Worm (Caenorhabditis elegans): Measurements from ENCODE around the gene F47C12.7.

The F47C12.7 gene

ce11 chrIV:4025923-4026322 lies 30.6 kb upstream of the F47C12.7 start (continued):
- TF ChIP-seq dpl-1 (GFP tag; optimal IDR thresholded peaks at IDR 0.05), result peak; percentile 0
- peak in 1 of 2 experiments; percentile 78 for TF ChIP-seq daf-16 (GFP tag; optimal IDR thresholded peaks at IDR 0.05)
- TF ChIP-seq daf-16 (tag; optimal IDR thresholded peaks at IDR 0.05), result no peak
- TF ChIP-seq dve-1 (tag; optimal IDR thresholded peaks at IDR 0.05; ENCODE audit: insufficient read depth), result peak; percentile 87
- TF ChIP-seq mxl-2 (GFP tag; conservative IDR thresholded peaks at IDR 0.05), result no peak
- no peak for TF ChIP-seq Y5F2A.4 (GFP tag; optimal IDR thresholded peaks at IDR 0.05)
- peak; percentile 36; the same call in 1 of the 2 replicates for TF ChIP-seq egl-43 (GFP tag; IDR thresholded peaks at IDR 0.05)
- 0 out of 2 replicates have a peak, but pooled peaks have one; percentile 33 for TF ChIP-seq arid-1 (GFP tag; conservative IDR thresholded peaks at IDR 0.05)
- TF ChIP-seq hif-1 (tag; optimal IDR thresholded peaks at IDR 0.05), result peak; percentile 95 to 100
- TF ChIP-seq lin-38 (GFP tag; IDR thresholded peaks at IDR 0.05), result peak; percentile 22; the same call in 1 of the 2 replicates

- TF ChIP-seq F44E2.7 (GFP tag; IDR thresholded peaks at IDR 0.05) (no peak), hif-1 (tag; optimal IDR thresholded peaks at IDR 0.05) (peak in 1 of 2 experiments; percentile 88), T26A8.4 (GFP tag; IDR thresholded peaks at IDR 0.05) (peak; percentile 66), rbr-2 (tag; optimal IDR thresholded peaks at IDR 0.05) (peak; percentile 54), lin-38 (GFP tag; IDR thresholded peaks at IDR 0.05) (no peak), hlh-11 (tag; optimal IDR thresholded peaks at IDR 0.05) (peak; percentile 93), nhr-11 (tag; optimal IDR thresholded peaks at IDR 0.05) (peak; percentile 64), hmg-1.1 (GFP tag; IDR thresholded peaks at IDR 0.05) (peak; percentile 70), daf-16 (GFP tag; optimal IDR thresholded peaks at IDR 0.05) (peak in 1 of 2 experiments; percentile 97), daf-16 (tag; optimal IDR thresholded peaks at IDR 0.05) (peak; percentile 80), duxl-1 (tag; optimal IDR thresholded peaks at IDR 0.05; ENCODE audit: poor library complexity) (peak; percentile 23), dve-1 (tag; optimal IDR thresholded peaks at IDR 0.05; ENCODE audit: insufficient read depth) (peak; percentile 90), ceh-62 (tag; optimal IDR thresholded peaks at IDR 0.05) (no peak), nhr-28 (tag; optimal IDR thresholded peaks at IDR 0.05) (peak; percentile 93), jun-1 (tag; optimal IDR thresholded peaks at IDR 0.05) (peak; percentile 72), nhr-48 (tag; optimal IDR thresholded peaks at IDR 0.05) (peak; percentile 68), dmd-6 (GFP tag; IDR thresholded peaks at IDR 0.05) (peak; percentile 96), dpl-1 (GFP tag; optimal IDR thresholded peaks at IDR 0.05) (peak; percentile 38), tra-1 (GFP tag; IDR thresholded peaks at IDR 0.05) (peak; percentile 86), lin-1 (GFP tag; IDR thresholded peaks at IDR 0.05) (no peak), unc-62 (GFP tag; optimal IDR thresholded peaks at IDR 0.05 in 1 of 2) (peak in 1 of 2 experiments; percentile 55), unc-62 (tag; optimal IDR thresholded peaks at IDR 0.05) (no peak), nhr-102 (tag; optimal IDR thresholded peaks at IDR 0.05) (peak; percentile 61), pqm-1 (tag; optimal IDR thresholded peaks at IDR 0.05) (peak; percentile 20), zip-11 (GFP tag; IDR thresholded peaks at IDR 0.05) (no peak), madf-5 (GFP tag; IDR thresholded peaks at IDR 0.05) (no peak), egl-27 (tag; optimal IDR thresholded peaks at IDR 0.05) (no peak), lsy-2 (tag; optimal IDR thresholded peaks at IDR 0.05) (peak in 1 of 2 experiments; percentile 63), saeg-2 (GFP tag; IDR thresholded peaks at IDR 0.05) (peak; percentile 14; the same call in 1 of the 2 replicates), nhr-10 (tag; optimal IDR thresholded peaks at IDR 0.05) (peak; percentile 23), lin-29 (GFP tag; IDR thresholded peaks at IDR 0.05) (peak; percentile 68), F10B5.3 (tag; optimal IDR thresholded peaks at IDR 0.05) (no peak), ceh-28 (tag; optimal IDR thresholded peaks at IDR 0.05) (no peak), ctbp-1 (GFP tag; IDR thresholded peaks at IDR 0.05) (peak; percentile 37; the same call in 1 of the 2 replicates), ZK546.5 (tag; optimal IDR thresholded peaks at IDR 0.05) (no peak), nhr-25 (tag; optimal IDR thresholded peaks at IDR 0.05; ENCODE audit: borderline replicate concordance, insufficient read depth) (peak; percentile 46), attf-4 (tag; optimal IDR thresholded peaks at IDR 0.05) (no peak), vab-7 (GFP tag; IDR thresholded peaks at IDR 0.05) (no peak), aha-1 (tag) (peak; percentile 72), mdl-1 (tag; optimal IDR thresholded peaks at IDR 0.05) (peak in 1 of 2 experiments; percentile 82), zip-2 (tag; optimal IDR thresholded peaks at IDR 0.05) (no peak), php-3 (GFP tag; IDR thresholded peaks at IDR 0.05) (peak; percentile 27; the same call in 1 of the 2 replicates)
Measured at ce11 chrIV:4024159-4025004, 29.1 kb upstream of the F47C12.7 start.

All from whole organism, L4 larva.